Worm (Caenorhabditis elegans): Measurements from ENCODE around the gene F27E5.7.

- no peak for TF ChIP-seq tbx-11 (GFP tag; IDR thresholded peaks at IDR 0.05)
- no peak for TF ChIP-seq hmg-4 (GFP tag; optimal IDR thresholded peaks at IDR 0.05)
- no peak for TF ChIP-seq ama-1 (optimal IDR thresholded peaks at IDR 0.05)
- no peak for TF ChIP-seq scrt-1 (GFP tag; IDR thresholded peaks at IDR 0.05)
- TF ChIP-seq ceh-36 (tag; optimal IDR thresholded peaks at IDR 0.05), result no peak
- TF ChIP-seq tbx-37 (GFP tag; conservative IDR thresholded peaks at IDR 0.05), result no peak
- no peak for TF ChIP-seq pes-1 (GFP tag; IDR thresholded peaks at IDR 0.05)
- TF ChIP-seq tra-4 (tag; optimal IDR thresholded peaks at IDR 0.05), result no peak
- TF ChIP-seq ceh-13 (GFP tag; optimal IDR thresholded peaks at IDR 0.05), result no peak
- no peak for TF ChIP-seq flt-1 (GFP tag; IDR thresholded peaks at IDR 0.05)
- no peak for TF ChIP-seq sea-1 (GFP tag; conservative IDR thresholded peaks at IDR 0.05)
- TF ChIP-seq B0310.2 (tag; optimal IDR thresholded peaks at IDR 0.05), result no peak
Measured at ce11 chrII:10127389-10127788, 4.8 kb downstream of the F27E5.7 start, which contains the start of gene F27E5.8.

All from whole organism, early embryonic.